Worm (Caenorhabditis elegans): ENCODE data around the gene F55G1.1.

The F55G1.1 gene

ce11 chrIV:7501337-7501736 lies 9.8 kb downstream of the F55G1.1 start, which contains the start of gene F55G1.15:
Gene F55G1.15 (minus strand): TSS chrIV:7501437.
- TF ChIP-seq tbx-9 (tag; optimal IDR thresholded peaks at IDR 0.05; ENCODE audit: borderline replicate concordance), result no peak

- TF ChIP-seq lin-54 (GFP tag; optimal IDR thresholded peaks at IDR 0.05), result no peak
- no peak for TF ChIP-seq hrde-1 (tag; optimal IDR thresholded peaks at IDR 0.05; ENCODE audit: borderline replicate concordance)
- TF ChIP-seq nfya-1 (tag; optimal IDR thresholded peaks at IDR 0.05; ENCODE audit: borderline replicate concordance, insufficient read depth), result no peak
- no peak for TF ChIP-seq Y79H2A.3 (GFP tag; conservative IDR thresholded peaks at IDR 0.05)
- TF ChIP-seq akir-1 (GFP tag; optimal IDR thresholded peaks at IDR 0.05), result no peak
- TF ChIP-seq ekl-4 (GFP tag; IDR thresholded peaks at IDR 0.05), result no peak
- TF ChIP-seq mel-28 (tag; optimal IDR thresholded peaks at IDR 0.05; ENCODE audit: borderline replicate concordance), result no peak
- TF ChIP-seq attf-3 (GFP tag; conservative IDR thresholded peaks at IDR 0.05), result no peak
- no peak for TF ChIP-seq rec-8 (tag; optimal IDR thresholded peaks at IDR 0.05)
- no peak for TF ChIP-seq gei-17 (GFP tag; optimal IDR thresholded peaks at IDR 0.05)
- no peak for TF ChIP-seq mcd-1 (GFP tag; IDR thresholded peaks at IDR 0.05)
- no peak for TF ChIP-seq pha-4 (tag; optimal IDR thresholded peaks at IDR 0.05)
- TF ChIP-seq zfh-2 (GFP tag; conservative IDR thresholded peaks at IDR 0.05), result no peak
- no peak for TF ChIP-seq nhr-27 (tag; optimal IDR thresholded peaks at IDR 0.05)
- TF ChIP-seq lin-26 (GFP tag; IDR thresholded peaks at IDR 0.05), result no peak
- no peak for TF ChIP-seq B0336.3 (GFP tag; IDR thresholded peaks at IDR 0.05)
- no peak for TF ChIP-seq repo-1 (tag; optimal IDR thresholded peaks at IDR 0.05)
- no peak for TF ChIP-seq athp-1 (tag; optimal IDR thresholded peaks at IDR 0.05)
These were observed 11.8 kb downstream of the F55G1.1 start, which contains the start of gene glt-6 for ce11 chrIV:7503322-7503721. Gene glt-6 (plus strand): TSS chrIV:7503622.

- TF ChIP-seq unc-62 (GFP tag; optimal IDR thresholded peaks at IDR 0.05), result no peak
- TF ChIP-seq nhr-80 (tag; optimal IDR thresholded peaks at IDR 0.05), result no peak
- peak; percentile 10 for TF ChIP-seq B0035.1 (tag; optimal IDR thresholded peaks at IDR 0.05)
- TF ChIP-seq madf-3 (GFP tag; IDR thresholded peaks at IDR 0.05), result peak; percentile 81; the same call in 1 of the 2 replicates
- peak; percentile 88 for TF ChIP-seq repo-1 (tag; optimal IDR thresholded peaks at IDR 0.05)
- TF ChIP-seq xnd-1 (tag; optimal IDR thresholded peaks at IDR 0.05), result no peak
- TF ChIP-seq nfya-2 (GFP tag; IDR thresholded peaks at IDR 0.05), result no peak
- TF ChIP-seq egl-18 (GFP tag; IDR thresholded peaks at IDR 0.05), result no peak
- no peak for TF ChIP-seq rpc-1 (optimal IDR thresholded peaks at IDR 0.05)
- no peak for TF ChIP-seq rpc-1 (tag; optimal IDR thresholded peaks at IDR 0.05)
- TF ChIP-seq Y53G8AR.9 (GFP tag; conservative IDR thresholded peaks at IDR 0.05), result peak; percentile 88
- peak; percentile 39 for TF ChIP-seq tbp1 (GFP tag; optimal IDR thresholded peaks at IDR 0.05)
- no peak for TF ChIP-seq bed-1 (GFP tag; IDR thresholded peaks at IDR 0.05)
- TF ChIP-seq chd-7 (tag; optimal IDR thresholded peaks at IDR 0.05), result peak; percentile 62
- peak; percentile 10 for TF ChIP-seq ztf-26 (tag; optimal IDR thresholded peaks at IDR 0.05)
- no peak for TF ChIP-seq egrh-3 (GFP tag; IDR thresholded peaks at IDR 0.05)
- TF ChIP-seq dpff-1 (tag; optimal IDR thresholded peaks at IDR 0.05), result no peak
- TF ChIP-seq F22D6.2 (tag; optimal IDR thresholded peaks at IDR 0.05), result no peak
- peak; percentile 93 for TF ChIP-seq ama-1 (optimal IDR thresholded peaks at IDR 0.05)
- TF ChIP-seq ama-1 (GFP tag; optimal IDR thresholded peaks at IDR 0.05), result peak; percentile 54 to 70
- TF ChIP-seq mes-4 (tag; optimal IDR thresholded peaks at IDR 0.05), result peak; percentile 15
- peak; percentile 19; the same call in 1 of the 2 replicates for TF ChIP-seq let-526 (GFP tag; IDR thresholded peaks at IDR 0.05)
- no peak for TF ChIP-seq F23B12.7 (tag; optimal IDR thresholded peaks at IDR 0.05; ENCODE audit: insufficient read depth)
- TF ChIP-seq nfyb-1 (GFP tag; IDR thresholded peaks at IDR 0.05), result 0 out of 2 replicates have a peak, but pooled peaks have one; percentile 42
- TF ChIP-seq hmg-20 (GFP tag; IDR thresholded peaks at IDR 0.05), result no peak
- no peak for TF ChIP-seq sea-2 (GFP tag; IDR thresholded peaks at IDR 0.05)
- peak; percentile 20 for TF ChIP-seq unc-130 (GFP tag; optimal IDR thresholded peaks at IDR 0.05)
- peak; percentile 55; the same call in 1 of the 2 replicates for TF ChIP-seq lin-26 (GFP tag; IDR thresholded peaks at IDR 0.05)
- TF ChIP-seq madf-10 (tag; optimal IDR thresholded peaks at IDR 0.05), result peak; percentile 52
These were observed 14.4 kb downstream of the F55G1.1 start for ce11 chrIV:7505866-7506488.

Data from whole organism, young adult.